Worm (Caenorhabditis elegans) whole organism, L4/young adult: ENCODE results near the gene C29A12.1.
A peak's percentile ranks its signal among the peaks of the same experiment; 100 is the strongest.

ENCODE experiments used
- W03F9.2 ChIP-seq: fragments of 150-350 bp; optimal IDR thresholded peaks from 2 replicates; lab custom pipeline; 2014; ENCODE audit warnings: missing biosample characterization, missing genetic modification characterization
- dao-5 ChIP-seq: sonication (generic microtip); optimal IDR thresholded peaks from 2 replicates; lab custom pipeline; 2016; ENCODE audit warnings: missing genotype, missing genetic modification characterization, moderate library complexity, missing compliant biosample characterization
- him-1 ChIP-seq: sonication (generic microtip); optimal IDR thresholded peaks from 2 replicates; lab custom pipeline; 2016; ENCODE audit warnings: missing genotype, missing genetic modification reagents, missing genetic modification characterization, missing compliant biosample characterization

The C29A12.1 gene

DNA sequence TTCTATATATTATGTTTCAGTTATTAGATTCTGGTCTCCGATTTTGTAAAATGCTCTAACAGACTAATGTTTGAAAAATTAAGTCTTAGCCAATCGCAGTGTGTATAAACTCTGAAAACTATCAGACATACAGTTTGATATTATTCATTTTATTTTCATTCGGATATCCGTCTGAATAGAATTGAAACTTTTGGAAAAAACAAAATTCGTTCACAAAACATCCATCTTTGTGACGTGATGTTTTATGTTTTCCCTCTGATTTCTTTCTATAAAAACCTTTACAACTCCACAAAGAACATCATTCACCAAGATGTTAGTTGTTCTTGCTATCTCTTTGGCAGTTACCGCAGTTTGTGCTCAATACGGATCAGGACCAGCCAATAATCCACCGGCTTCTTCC lies 19.8 kb downstream of the C29A12.1 start, which contains the start of gene ule-3:
TSS of gene ule-3 (plus strand) at position 301 of the 400 bp plus-strand sequence.
- TF ChIP-seq him-1 = no peak
- TF ChIP-seq W03F9.2 = no peak
- no peak for TF ChIP-seq dao-5 (tag; lab: Kevin White, UChicago)

DNA sequence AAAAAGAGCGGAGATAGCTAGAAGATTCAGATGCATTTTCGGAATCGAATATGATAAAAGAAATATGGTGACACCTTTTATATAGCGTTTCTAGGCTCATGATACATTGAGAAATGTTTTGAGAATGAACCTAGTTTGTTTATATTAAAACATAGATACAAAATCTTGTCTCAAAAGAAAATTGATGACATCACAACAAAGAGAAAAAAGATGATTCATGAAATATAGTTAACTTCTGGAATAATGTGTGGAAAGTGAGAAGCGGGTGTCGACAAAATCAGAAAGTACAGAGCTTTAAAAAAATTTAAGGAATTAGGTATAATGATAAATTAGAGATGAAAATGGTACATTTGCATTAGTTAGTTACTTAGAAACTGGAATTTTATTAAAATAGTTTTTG lies 20.5 kb downstream of the C29A12.1 start, which contains the start of gene D1054.10:
TSS of gene D1054.10 (minus strand) at position 101 of the 400 bp plus-strand sequence.
- TF ChIP-seq dao-5 (tag; lab: Kevin White, UChicago) = no peak
- TF ChIP-seq W03F9.2 = no peak
- TF ChIP-seq him-1 = no peak

DNA sequence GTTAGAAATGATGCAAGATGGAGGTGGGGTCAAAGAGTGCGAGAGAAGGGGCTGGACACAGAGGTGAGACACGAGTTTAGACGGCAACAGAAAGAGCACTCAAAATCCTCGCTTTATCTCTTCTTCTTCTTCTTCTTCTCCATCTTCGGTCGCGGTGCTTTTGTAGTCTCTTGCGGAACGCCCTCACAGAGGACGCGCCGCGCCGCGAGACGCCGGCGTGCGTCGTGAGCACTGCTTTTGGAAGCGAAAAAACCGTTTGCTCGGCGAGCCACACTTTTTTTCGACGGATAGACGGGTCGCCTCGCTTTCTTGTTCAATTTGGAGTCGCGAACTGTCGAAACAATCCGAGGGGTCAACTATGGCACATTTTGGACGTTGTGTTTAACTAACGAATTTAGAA lies 22.4 kb downstream of the C29A12.1 start, which contains the start of gene D1054.9:
TSS of gene D1054.9 (minus strand) at position 137 of the 400 bp plus-strand sequence.
- TF ChIP-seq W03F9.2 (no peak), him-1 (no peak), dao-5 (tag; lab: Kevin White, UChicago) (no peak)

DNA sequence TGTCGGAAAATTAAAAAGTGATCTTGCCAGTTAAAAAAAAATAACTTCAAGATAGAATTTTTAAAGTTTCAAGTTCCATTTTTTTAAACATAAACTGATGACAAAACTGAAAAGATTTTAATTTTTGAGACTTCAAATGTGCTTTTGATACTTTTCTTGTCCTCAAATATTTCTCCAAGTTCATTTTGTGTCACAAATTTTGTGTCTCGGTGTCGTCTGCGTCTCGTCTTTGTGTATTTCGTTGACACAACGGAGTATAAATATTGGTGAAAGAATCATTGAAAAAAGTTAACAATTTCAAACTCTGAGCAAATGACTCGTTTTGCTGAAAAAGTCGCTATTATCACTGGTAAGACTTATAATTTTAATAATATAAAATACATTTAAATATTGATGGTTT lies 29.3 kb downstream of the C29A12.1 start, which contains the start of gene D1054.8:
TSS of gene D1054.8 (plus strand) at position 301 of the 400 bp plus-strand sequence.
- no peak for TF ChIP-seq W03F9.2
- no peak for TF ChIP-seq dao-5 (tag; lab: Kevin White, UChicago)
- TF ChIP-seq him-1 = no peak

DNA sequence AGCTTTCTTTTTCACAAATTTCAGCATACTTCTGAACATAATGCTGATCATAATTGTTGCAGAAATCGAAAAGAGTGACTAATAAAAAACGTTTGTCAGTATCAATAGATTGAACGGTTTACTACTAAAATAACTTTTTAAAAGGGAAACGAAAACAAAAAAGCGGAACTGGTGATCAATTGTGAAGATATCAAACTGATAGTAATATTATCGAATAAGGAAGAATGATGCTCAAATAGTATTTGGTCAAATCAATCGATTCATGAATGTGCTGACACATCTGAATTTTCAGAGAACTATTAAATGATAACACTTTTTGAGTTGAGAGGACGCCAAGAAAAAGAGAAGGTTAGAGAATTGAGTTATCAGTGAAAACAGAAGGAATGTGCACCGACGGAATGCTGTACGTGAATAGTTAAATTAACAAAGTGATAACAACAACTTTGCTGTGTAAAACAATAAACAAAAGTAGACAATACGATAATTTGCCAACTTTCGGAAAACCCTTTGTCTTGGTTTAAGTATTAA lies 36.7 kb downstream of the C29A12.1 start, which contains the start of gene D1054.5:
TSS of gene D1054.5 (minus strand) at position 51 of the 528 bp plus-strand sequence.
- TF ChIP-seq W03F9.2 (no peak), him-1 (no peak), dao-5 (tag; lab: Kevin White, UChicago) (no peak)

DNA sequence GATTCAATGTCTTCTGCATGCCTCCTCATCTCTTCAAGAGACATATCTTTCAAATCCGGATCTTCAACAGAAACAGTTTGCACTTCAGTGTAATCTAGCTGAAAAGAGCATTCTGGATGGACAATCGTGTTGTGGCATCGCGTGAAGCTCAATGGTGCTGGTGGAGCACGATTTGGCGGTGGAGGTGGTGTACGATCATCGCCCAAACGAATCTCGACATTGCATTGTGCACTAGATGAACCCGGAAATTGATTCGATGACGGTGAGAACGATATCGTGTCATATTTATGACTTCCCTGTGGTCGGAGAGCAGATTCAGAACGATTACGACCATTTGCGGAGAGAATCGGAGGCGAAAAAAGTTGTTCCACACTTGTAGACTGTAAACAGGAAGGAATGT lies 40.1 kb downstream of the C29A12.1 start:
- TF ChIP-seq dao-5 (tag; lab: Kevin White, UChicago) (no peak), W03F9.2 (no peak), him-1 (no peak)

DNA sequence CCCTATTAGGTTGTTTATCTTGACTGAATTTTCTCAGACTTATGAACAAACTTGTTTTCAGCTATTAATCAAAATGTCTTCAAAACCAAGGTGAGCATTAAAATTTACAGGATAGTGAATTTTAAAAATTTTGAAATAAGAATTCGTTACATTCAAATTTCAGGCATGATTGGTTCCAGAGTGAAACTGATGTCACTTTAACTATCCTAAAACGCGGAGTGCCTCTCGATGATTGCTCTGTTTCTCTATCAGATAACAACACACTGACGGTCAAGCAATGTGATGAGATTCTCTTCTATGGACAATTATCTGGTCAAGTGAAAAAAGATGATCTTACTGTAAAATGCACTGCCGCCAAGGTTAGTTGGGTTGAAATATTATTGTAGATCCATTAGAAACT lies 41.9 kb downstream of the C29A12.1 start, which contains the start of gene D1054.3:
TSS of gene D1054.3 (plus strand) at position 62 of the 400 bp plus-strand sequence.
- TF ChIP-seq W03F9.2 = no peak
- no peak for TF ChIP-seq him-1
- no peak for TF ChIP-seq dao-5 (tag; lab: Kevin White, UChicago)

DNA sequence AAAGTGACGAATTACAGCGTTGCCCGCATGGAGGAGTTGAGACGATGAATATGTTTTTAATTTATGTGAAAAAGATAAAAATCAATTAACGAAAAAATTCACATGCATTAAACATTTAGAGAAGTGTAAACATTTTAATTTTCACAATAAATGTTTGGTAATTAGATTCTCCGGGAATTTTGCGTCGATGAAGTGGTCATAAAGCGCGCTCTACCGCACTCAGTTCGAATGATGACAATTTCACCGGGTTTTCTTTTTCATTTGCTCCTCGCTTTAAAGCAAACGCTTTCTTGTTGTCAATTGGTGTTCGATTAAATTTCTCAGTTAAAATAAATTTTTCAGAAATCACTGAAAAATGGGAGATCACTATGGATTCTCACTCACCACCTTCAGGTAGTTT lies 43.3 kb downstream of the C29A12.1 start, which contains the start of the genes D1054.1 and pas-2:
TSS of gene D1054.1 (minus strand) at position 192 of the 400 bp plus-strand sequence.
TSS of gene pas-2 (plus strand) at position 343 of the 400 bp plus-strand sequence.
- TF ChIP-seq him-1 (no peak), dao-5 (tag; lab: Kevin White, UChicago) (no peak), W03F9.2 (peak; percentile 48)

DNA sequence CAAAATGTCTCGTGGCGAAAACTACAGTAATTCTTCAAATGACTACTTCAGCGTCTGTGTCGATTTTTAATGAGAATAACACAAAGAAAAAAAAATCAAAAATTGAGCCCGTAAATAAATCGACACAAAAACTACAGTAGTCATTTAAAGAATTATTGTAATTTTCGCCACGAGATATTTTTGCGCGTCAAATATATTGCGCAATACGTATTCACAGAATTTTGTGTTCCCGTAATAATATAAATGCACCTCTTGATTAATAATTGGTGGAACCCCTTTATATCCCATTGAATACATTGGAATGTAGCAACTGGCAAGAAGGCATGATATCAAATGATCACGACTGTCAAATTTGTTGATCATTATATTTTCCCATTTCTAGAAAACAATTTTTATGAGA lies 44.4 kb downstream of the C29A12.1 start:
- TF ChIP-seq W03F9.2 (no peak), him-1 (no peak), dao-5 (tag; lab: Kevin White, UChicago) (no peak)

DNA sequence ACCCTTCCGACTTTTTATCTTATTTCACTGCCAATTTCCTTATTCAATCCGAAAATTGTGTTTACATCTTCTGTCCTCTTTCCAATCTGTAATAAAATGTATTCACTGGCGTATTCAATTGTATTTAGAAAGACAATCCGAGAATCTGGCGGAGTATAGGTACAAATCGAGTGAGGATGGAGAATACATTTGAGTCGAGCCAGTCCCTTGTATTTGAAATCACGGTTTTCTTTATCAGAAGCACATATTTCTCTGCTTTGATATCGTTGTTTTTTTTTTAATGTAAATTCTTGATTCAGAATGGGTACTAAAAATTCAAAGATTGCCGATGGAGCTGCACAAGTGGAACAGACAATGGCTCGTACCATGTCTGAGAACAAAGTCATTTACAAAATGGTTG lies 49.2 kb downstream of the C29A12.1 start, which contains the start of gene ocr-1:
TSS of gene ocr-1 (plus strand) at position 301 of the 400 bp plus-strand sequence.
- TF ChIP-seq dao-5 (tag; lab: Kevin White, UChicago) (no peak), W03F9.2 (no peak), him-1 (no peak)

DNA sequence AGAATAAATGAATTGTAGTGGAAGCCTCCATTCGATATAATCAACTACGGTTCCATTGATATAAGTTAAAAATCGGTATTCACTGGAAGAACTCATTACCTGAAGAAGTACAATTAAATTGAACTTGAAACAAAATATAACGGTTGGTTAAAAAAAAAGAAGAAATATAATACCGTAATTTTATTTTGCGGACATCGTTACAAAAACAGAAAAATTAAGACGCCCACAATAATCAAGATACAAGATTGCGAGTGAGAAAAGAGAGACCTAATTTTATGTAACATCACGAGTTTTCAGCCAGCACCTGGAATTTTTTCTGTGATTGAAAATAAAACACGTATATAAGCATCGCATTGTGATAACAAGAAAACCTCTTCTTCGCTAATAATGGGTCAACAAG lies 50.6 kb downstream of the C29A12.1 start, which contains the start of gene sre-6:
TSS of gene sre-6 (minus strand) at position 101 of the 400 bp plus-strand sequence.
- no peak for TF ChIP-seq him-1
